Worm (Caenorhabditis elegans) whole organism, young adult: ENCODE measurements around the gene acly-1.

ENCODE experiments used
- B0035.1 ChIP-seq: sonication (generic microtip); optimal IDR thresholded peaks from 2 replicates; lab custom pipeline; 2016; ENCODE audit warnings: missing genetic modification characterization, mild to moderate bottlenecking, missing compliant biosample characterization, missing genotype, missing genetic modification reagents
- C17E4.6 ChIP-seq: fragments of 200-800 bp; sonication (Bioruptor generic); IDR thresholded peaks from 2 replicates; pipeline ENCODE4 v1.3.6; 2022; ENCODE audit warnings: missing genetic modification reagents, missing genetic modification characterization, missing compliant biosample characterization
- D2030.7 ChIP-seq: fragments of 200-800 bp; sonication (Bioruptor generic); IDR thresholded peaks from 2 replicates; pipeline ENCODE4 v1.3.6; 2022; ENCODE audit warnings: missing genetic modification reagents, missing genetic modification characterization, missing compliant biosample characterization
- F39B2.1 ChIP-seq: fragments of 200-800 bp; sonication (Bioruptor generic); IDR thresholded peaks from 2 replicates; pipeline ENCODE4 v1.3.6; 2022; ENCODE audit warnings: missing genetic modification reagents, missing genetic modification characterization, missing compliant biosample characterization
- T07F8.4 ChIP-seq: sonication (generic microtip); optimal IDR thresholded peaks from 2 replicates; lab custom pipeline; 2016; ENCODE audit warnings: mild to moderate bottlenecking, missing genetic modification characterization, moderate library complexity, missing compliant biosample characterization
- Y67H2A.10 ChIP-seq: fragments of 200-800 bp; sonication (Bioruptor generic); conservative IDR thresholded peaks from 2 replicates; pipeline ENCODE4 v1.3.6; 2022; ENCODE audit warnings: missing genetic modification reagents, missing genetic modification characterization, missing compliant biosample characterization
- ZK185.1 ChIP-seq: sonication (generic microtip); optimal IDR thresholded peaks from 2 replicates; lab custom pipeline; 2016; ENCODE audit warnings: mild to moderate bottlenecking, missing genetic modification characterization, missing compliant biosample characterization; ENCODE audit not compliant: poor library complexity, severe bottlenecking
- akir-1 ChIP-seq: fragments of 200-800 bp; sonication (Bioruptor generic); optimal IDR thresholded peaks from 2 replicates; lab custom pipeline; 2018; ENCODE audit warnings: mild to moderate bottlenecking, missing genetic modification characterization, moderate library complexity, missing compliant biosample characterization
- ama-1 ChIP-seq, 3 experiments: fragments of 150-350 bp in 1 of 3; sonication (generic microtip) in 2 of 3; optimal IDR thresholded peaks; 2 replicates each; lab custom pipeline; 2014 to 2018; ENCODE audit warnings: missing biosample characterization in 2 of 3, missing genetic modification characterization in 2 of 3, missing genetic modification reagents in 2 of 3
- attf-5 ChIP-seq: fragments of 200-800 bp; sonication (Bioruptor generic); optimal IDR thresholded peaks from 2 replicates; lab custom pipeline; 2018; ENCODE audit warnings: mild to moderate bottlenecking, missing genetic modification characterization, missing compliant biosample characterization
- bed-1 ChIP-seq: fragments of 200-800 bp; sonication (Bioruptor generic); IDR thresholded peaks from 2 replicates; pipeline ENCODE4 v1.3.6; 2022; ENCODE audit warnings: missing genetic modification reagents, missing genetic modification characterization, missing compliant biosample characterization
- ccch-3 ChIP-seq: fragments of 200-800 bp; sonication (Bioruptor generic); optimal IDR thresholded peaks from 2 replicates; lab custom pipeline; 2018; ENCODE audit warnings: mild to moderate bottlenecking, missing genetic modification characterization, missing compliant biosample characterization
- cebp-2 ChIP-seq: fragments of 200-800 bp; sonication (Bioruptor generic); IDR thresholded peaks from 2 replicates; pipeline ENCODE4 v1.3.6; 2022; ENCODE audit warnings: missing genetic modification characterization, missing compliant biosample characterization
- ceh-40 ChIP-seq: fragments of 200-800 bp; sonication (Bioruptor generic); IDR thresholded peaks from 2 replicates; pipeline ENCODE4 v1.3.6; 2022; ENCODE audit warnings: missing genetic modification characterization, missing compliant biosample characterization
- ceh-79 ChIP-seq: sonication (generic microtip); optimal IDR thresholded peaks from 2 replicates; lab custom pipeline; 2017; ENCODE audit warnings: mild to moderate bottlenecking, missing genetic modification characterization, missing compliant biosample characterization
- dpff-1 ChIP-seq: sonication (generic microtip); optimal IDR thresholded peaks from 2 replicates; lab custom pipeline; 2017; ENCODE audit warnings: mild to moderate bottlenecking, missing genetic modification characterization, missing compliant biosample characterization
- dpl-1 ChIP-seq: fragments of 150-350 bp; optimal IDR thresholded peaks from 2 replicates; lab custom pipeline; 2014; ENCODE audit warnings: missing biosample characterization, missing genetic modification reagents, missing genetic modification characterization
- egl-18 ChIP-seq: fragments of 200-800 bp; sonication (Bioruptor generic); IDR thresholded peaks from 2 replicates; pipeline ENCODE4 v1.3.6; 2022; ENCODE audit warnings: missing genetic modification reagents, missing genetic modification characterization, missing compliant biosample characterization
- egrh-3 ChIP-seq: fragments of 200-800 bp; sonication (Bioruptor generic); IDR thresholded peaks from 2 replicates; pipeline ENCODE4 v1.3.6; 2022; ENCODE audit warnings: missing genetic modification reagents, missing genetic modification characterization, missing compliant biosample characterization
- gei-17 ChIP-seq: fragments of 200-800 bp; sonication (Bioruptor generic); optimal IDR thresholded peaks from 2 replicates; lab custom pipeline; 2018; ENCODE audit warnings: mild to moderate bottlenecking, missing genetic modification characterization, missing compliant biosample characterization
- hlh-12 ChIP-seq: sonication (generic microtip); optimal IDR thresholded peaks from 2 replicates; lab custom pipeline; 2016; ENCODE audit warnings: missing genetic modification characterization, missing compliant biosample characterization
- let-607 ChIP-seq, 2 experiments: fragments of 200-800 bp in 1 of 2; sonication (Bioruptor generic) in 1 of 2; sonication (generic microtip) in 1 of 2; optimal IDR thresholded peaks; 2 replicates each; lab custom pipeline; 2016 to 2018; ENCODE audit warnings: mild to moderate bottlenecking in 2 of 2, missing compliant biosample characterization in 2 of 2, missing genetic modification characterization in 2 of 2, moderate library complexity in 2 of 2, missing genotype in 1 of 2
- lir-1 ChIP-seq: fragments of 200-800 bp; sonication (Bioruptor generic); conservative IDR thresholded peaks from 2 replicates; pipeline ENCODE4 v1.3.6; 2022; ENCODE audit warnings: missing genetic modification reagents, missing genetic modification characterization, missing compliant biosample characterization
- lsl-1 ChIP-seq: fragments of 200-800 bp; sonication (Bioruptor generic); optimal IDR thresholded peaks from 2 replicates; lab custom pipeline; 2018; ENCODE audit warnings: mild to moderate bottlenecking, missing genetic modification characterization, moderate library complexity, missing compliant biosample characterization
- madf-8 ChIP-seq: fragments of 200-800 bp; sonication (Bioruptor generic); conservative IDR thresholded peaks from 2 replicates; pipeline ENCODE4 v1.3.6; 2022; ENCODE audit warnings: missing genetic modification reagents, missing genetic modification characterization, missing compliant biosample characterization
- mel-28 ChIP-seq: sonication (generic microtip); optimal IDR thresholded peaks from 2 replicates; lab custom pipeline; 2016; ENCODE audit warnings: borderline replicate concordance, mild to moderate bottlenecking, missing genetic modification characterization, missing compliant biosample characterization
- mes-4 ChIP-seq: sonication (generic microtip); optimal IDR thresholded peaks from 2 replicates; lab custom pipeline; 2016; ENCODE audit warnings: missing genotype, missing genetic modification characterization, missing compliant biosample characterization
- nfya-2 ChIP-seq: fragments of 200-800 bp; sonication (Bioruptor generic); IDR thresholded peaks from 2 replicates; pipeline ENCODE4 v1.3.6; 2022; ENCODE audit warnings: missing genetic modification reagents, missing genetic modification characterization, missing compliant biosample characterization
- nhr-179 ChIP-seq: sonication (generic microtip); optimal IDR thresholded peaks from 2 replicates; lab custom pipeline; 2016; ENCODE audit warnings: mild to moderate bottlenecking, missing genetic modification characterization, missing compliant biosample characterization
- pbrm-1 ChIP-seq: fragments of 200-800 bp; sonication (Bioruptor generic); IDR thresholded peaks from 2 replicates; pipeline ENCODE4 v1.3.6; 2022; ENCODE audit warnings: missing genetic modification reagents, missing genetic modification characterization, missing compliant biosample characterization
- rpc-1 ChIP-seq, 2 experiments: fragments of 150-350 bp in 1 of 2; sonication (generic microtip) in 1 of 2; optimal IDR thresholded peaks; 2 replicates each; lab custom pipeline; 2014 to 2018; ENCODE audit warnings: missing biosample characterization in 1 of 2, missing genetic modification characterization in 1 of 2, missing genetic modification reagents in 1 of 2, missing genotype in 1 of 2
- sdz-38 ChIP-seq: sonication (generic microtip); optimal IDR thresholded peaks from 2 replicates; lab custom pipeline; 2016; ENCODE audit warnings: missing genotype, missing genetic modification characterization, missing compliant biosample characterization
- sea-2 ChIP-seq: fragments of 200-800 bp; sonication (Bioruptor generic); IDR thresholded peaks from 2 replicates; pipeline ENCODE4 v1.3.6; 2022; ENCODE audit warnings: missing genetic modification characterization, missing compliant biosample characterization
- tbx-9 ChIP-seq: sonication (generic microtip); optimal IDR thresholded peaks from 2 replicates; lab custom pipeline; 2016; ENCODE audit warnings: borderline replicate concordance, missing genetic modification characterization, inconsistent platforms, missing compliant biosample characterization
- tlf-1 ChIP-seq: fragments of 200-800 bp; sonication (Bioruptor generic); optimal IDR thresholded peaks from 2 replicates; lab custom pipeline; 2018; ENCODE audit warnings: mild to moderate bottlenecking, missing genetic modification characterization, missing compliant biosample characterization
- unc-130 ChIP-seq: sonication (generic microtip); optimal IDR thresholded peaks from 2 replicates; lab custom pipeline; 2016; ENCODE audit warnings: missing genetic modification reagents, missing genetic modification characterization, missing compliant biosample characterization
- unc-62 ChIP-seq: fragments of 150-350 bp; optimal IDR thresholded peaks from 2 replicates; lab custom pipeline; 2014; ENCODE audit warnings: missing biosample characterization, missing genetic modification reagents, missing genetic modification characterization
- zfh-2 ChIP-seq: fragments of 200-800 bp; sonication (Bioruptor generic); conservative IDR thresholded peaks from 2 replicates; pipeline ENCODE4 v1.3.6; 2022; ENCODE audit warnings: missing genetic modification reagents, missing genetic modification characterization, missing compliant biosample characterization
- ztf-18 ChIP-seq: sonication (generic microtip); optimal IDR thresholded peaks from 2 replicates; lab custom pipeline; 2016; ENCODE audit warnings: missing genotype, mild to moderate bottlenecking, missing genetic modification characterization, missing compliant biosample characterization
- ztf-28 ChIP-seq: fragments of 200-800 bp; sonication (Bioruptor generic); IDR thresholded peaks from 2 replicates; pipeline ENCODE4 v1.3.6; 2022; ENCODE audit warnings: missing genetic modification reagents, missing genetic modification characterization, missing compliant biosample characterization

acly-1 gene

DNA sequence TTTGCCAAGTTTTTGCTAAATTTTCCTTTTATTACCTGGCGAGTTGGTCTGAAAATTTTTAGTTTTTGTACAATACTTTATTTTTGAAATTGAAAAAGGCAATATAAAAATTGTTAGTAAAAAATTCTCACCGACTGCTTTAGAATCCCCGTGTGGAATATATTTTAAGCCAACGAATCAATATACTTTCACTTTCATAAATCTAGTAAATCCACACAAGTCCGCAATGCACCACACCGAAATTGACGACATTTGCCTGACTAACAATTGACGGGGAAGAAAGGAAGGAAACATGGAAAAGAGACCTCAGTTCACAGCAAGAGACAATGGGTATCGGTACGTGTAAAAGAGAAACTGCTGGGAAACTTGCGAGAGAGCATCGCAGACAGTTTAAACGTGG, 20.2 kb downstream of the acly-1 start:
- TF ChIP-seq madf-8 (GFP tag; lab: Robert Waterston, UW): no peak
- no peak for TF ChIP-seq akir-1 (GFP tag; lab: Kevin White, UChicago)
- TF ChIP-seq ztf-28 (GFP tag; lab: Robert Waterston, UW): no peak
- no peak for TF ChIP-seq mes-4 (tag; lab: Kevin White, UChicago)
- TF ChIP-seq rpc-1 (optimal IDR thresholded peaks at IDR 0.05; lab: Kevin White, UChicago): no peak
- no peak for TF ChIP-seq rpc-1 (tag; optimal IDR thresholded peaks at IDR 0.05; lab: Kevin White, UChicago)
- no peak for TF ChIP-seq sea-2 (GFP tag; lab: Robert Waterston, UW)
- TF ChIP-seq nhr-179 (tag; lab: Kevin White, UChicago): no peak
- no peak for TF ChIP-seq tlf-1 (GFP tag; lab: Kevin White, UChicago)
- no peak for TF ChIP-seq hlh-12 (tag; lab: Kevin White, UChicago)
- no peak for TF ChIP-seq Y67H2A.10
- no peak for TF ChIP-seq attf-5 (GFP tag; lab: Kevin White, UChicago)

DNA sequence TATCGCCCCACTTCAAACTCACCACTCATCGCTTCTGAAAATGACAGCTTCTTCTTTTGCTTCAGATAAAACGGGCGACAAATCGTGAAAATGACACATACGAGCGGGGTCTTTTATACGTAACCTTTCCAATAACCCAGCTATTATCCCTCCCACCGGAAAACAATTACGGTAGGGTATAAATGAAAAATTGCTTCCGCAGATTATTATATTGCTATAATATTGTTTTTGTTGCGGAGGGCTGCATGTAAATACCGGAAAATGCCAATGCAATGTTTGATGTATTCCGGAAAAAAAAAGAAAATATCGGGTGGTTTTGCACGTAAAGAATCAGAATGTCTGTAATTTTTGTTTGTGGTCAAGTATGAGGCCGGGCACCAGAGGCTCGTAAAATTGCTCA, 22.4 kb downstream of the acly-1 start, which contains the start of gene F09E10.7:
TSS of gene F09E10.7 (minus strand) at position 101 of the 400 bp plus-strand sequence.
- TF ChIP-seq cebp-2 (GFP tag; lab: Robert Waterston, UW) (no peak), nfya-2 (no peak), dpff-1 (tag; lab: Kevin White, UChicago) (no peak), ceh-79 (tag; lab: Kevin White, UChicago) (no peak), B0035.1 (tag; lab: Kevin White, UChicago) (no peak)

DNA sequence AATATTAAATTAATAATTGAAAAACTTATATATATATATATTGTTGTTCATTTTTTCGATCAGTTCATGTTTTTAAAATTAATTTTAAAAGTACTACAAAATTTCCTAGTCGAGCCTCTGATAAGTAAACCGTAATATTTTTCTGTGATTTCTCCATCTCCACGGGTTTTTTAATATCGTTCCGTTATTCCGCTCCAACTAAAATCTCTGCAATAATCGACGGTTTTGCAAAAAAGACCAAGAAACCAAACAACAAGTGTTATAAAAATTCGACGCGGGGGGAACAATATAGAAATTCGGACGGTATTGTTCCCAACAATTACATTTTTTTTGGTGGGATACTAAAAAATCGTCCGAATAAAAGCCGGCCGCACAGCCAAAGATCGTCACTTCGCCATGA, 23.1 kb downstream of the acly-1 start, which contains the start of gene F09E10.1:
TSS of gene F09E10.1 (plus strand) at position 301 of the 400 bp plus-strand sequence.
- no peak for TF ChIP-seq nfya-2
- TF ChIP-seq ztf-18 (tag; lab: Kevin White, UChicago): no peak

DNA sequence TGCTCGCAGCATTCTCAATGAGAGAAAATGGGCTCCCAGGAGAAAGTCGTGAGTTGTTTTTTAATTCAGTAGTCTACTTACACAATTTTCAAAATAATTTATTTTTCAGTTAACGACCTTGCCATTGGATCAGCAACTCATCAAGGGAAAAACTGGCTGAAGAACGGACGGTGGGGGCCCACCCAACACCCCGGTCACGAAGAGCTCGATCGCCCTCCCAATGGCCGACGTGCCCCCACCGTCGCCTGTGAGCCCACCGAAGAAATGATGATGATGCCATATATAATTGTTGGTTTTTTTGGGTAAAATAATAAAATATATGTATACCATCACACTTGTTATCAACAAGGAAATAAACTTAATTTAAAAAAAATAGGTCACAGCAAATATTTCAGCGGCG, 23.6 kb downstream of the acly-1 start:
- TF ChIP-seq egrh-3 (peak; percentile 37; the same call in 1 of the 2 replicates), C17E4.6 (no peak), zfh-2 (GFP tag; lab: Robert Waterston, UW) (peak; percentile 86), unc-130 (GFP tag; lab: Kevin White, UChicago) (no peak), mel-28 (no peak), ceh-40 (GFP tag; lab: Robert Waterston, UW) (0 out of 2 replicates have a peak, but pooled peaks have one; percentile 11), pbrm-1 (GFP tag; lab: Robert Waterston, UW) (no peak)
- TF ChIP-seq, all 124 proteins: peak for 3

DNA sequence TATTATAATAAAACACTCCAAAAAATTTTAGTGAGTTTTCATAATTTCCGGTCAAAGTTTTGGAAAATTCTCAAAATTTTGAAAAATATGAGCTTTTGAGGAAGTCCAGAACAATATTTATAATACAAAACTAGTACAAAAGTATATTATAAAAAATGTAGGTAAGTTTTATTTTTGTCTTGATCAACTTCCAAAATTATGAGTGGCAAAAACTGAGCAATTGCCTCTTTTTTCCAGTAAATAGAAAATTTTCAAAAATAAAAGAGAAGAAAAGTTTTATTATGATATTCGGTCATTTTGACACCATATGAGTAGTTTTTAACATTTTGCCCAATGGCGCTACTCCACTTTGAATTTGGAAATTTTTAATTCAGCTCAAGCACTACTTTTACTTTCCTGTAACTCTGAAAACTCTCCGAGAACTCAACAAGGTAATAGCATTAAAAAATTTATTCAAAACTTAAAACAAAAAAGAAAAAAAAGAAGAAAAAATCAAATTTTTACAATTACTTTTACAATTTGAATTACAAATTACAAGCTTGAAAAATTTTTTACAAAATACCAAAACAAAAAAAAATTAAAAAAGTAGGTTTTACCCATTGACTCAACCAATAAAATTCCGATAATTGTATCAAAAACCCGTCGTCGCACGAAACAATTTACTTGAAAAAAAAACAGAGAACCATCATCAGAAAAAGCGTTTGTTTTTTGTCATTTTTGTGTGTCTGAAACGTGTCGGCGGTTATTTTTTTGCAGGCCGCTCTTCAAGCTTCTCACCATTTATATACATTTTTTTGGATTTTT, 24.6 kb downstream of the acly-1 start:
- TF ChIP-seq F39B2.1: no peak
- no peak for TF ChIP-seq egl-18 (GFP tag; lab: Robert Waterston, UW)
- no peak for TF ChIP-seq ZK185.1 (tag; lab: Kevin White, UChicago)
- no peak for TF ChIP-seq D2030.7 (GFP tag; lab: Robert Waterston, UW)
- TF ChIP-seq let-607 (tag; optimal IDR thresholded peaks at IDR 0.05; lab: Kevin White, UChicago): peak in 1 of 2 experiments; percentile 42
- TF ChIP-seq unc-62 (GFP tag; lab: Kevin White, UChicago): no peak
- TF ChIP-seq tlf-1 (GFP tag; lab: Kevin White, UChicago): peak; percentile 80
- TF ChIP-seq gei-17 (GFP tag; lab: Kevin White, UChicago): peak; percentile 73
- TF ChIP-seq attf-5 (GFP tag; lab: Kevin White, UChicago): peak; percentile 41
- no peak for TF ChIP-seq tbx-9 (tag; lab: Kevin White, UChicago)
- no peak for TF ChIP-seq dpl-1 (GFP tag; lab: Kevin White, UChicago)
- TF ChIP-seq lir-1 (GFP tag; lab: Robert Waterston, UW): peak; percentile 47; the same call in 1 of the 2 replicates
- no peak for TF ChIP-seq T07F8.4 (tag; lab: Kevin White, UChicago)
- TF ChIP-seq bed-1 (GFP tag; lab: Robert Waterston, UW): no peak; the same call in 1 of the 2 replicates
- TF ChIP-seq ama-1 (optimal IDR thresholded peaks at IDR 0.05; lab: Kevin White, UChicago): no peak
- no peak for TF ChIP-seq ama-1 (GFP tag; optimal IDR thresholded peaks at IDR 0.05; lab: Kevin White, UChicago)
- no peak for TF ChIP-seq hlh-12 (tag; lab: Kevin White, UChicago)
- TF ChIP-seq lsl-1 (GFP tag; lab: Kevin White, UChicago): peak; percentile 27
- no peak for TF ChIP-seq sdz-38
- no peak for TF ChIP-seq ccch-3 (GFP tag; lab: Kevin White, UChicago)
